Worm (Caenorhabditis elegans): ENCODE data around the gene F22F7.11.

DNA sequence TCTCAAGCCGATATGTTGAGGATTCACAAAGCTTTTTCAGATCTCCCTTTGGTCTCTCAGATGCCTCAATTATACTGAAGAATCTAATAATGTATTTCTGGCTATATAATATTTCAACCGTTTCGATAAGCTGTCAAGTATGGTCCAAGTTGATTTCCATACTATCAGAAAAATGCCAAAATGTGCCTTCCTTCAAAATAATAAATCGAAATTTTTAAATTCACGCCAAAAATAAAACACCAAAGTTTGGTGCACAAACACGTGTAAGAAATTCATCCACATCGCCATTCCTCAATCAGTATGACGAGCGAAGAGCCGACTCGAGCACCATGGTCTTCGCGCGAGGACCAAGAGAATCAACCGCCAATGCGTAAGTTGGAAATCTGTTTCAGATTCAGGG lies at the start of gene F22F7.11:
- no peak for TF ChIP-seq ceh-36 (tag; optimal IDR thresholded peaks at IDR 0.05)
- no peak for TF ChIP-seq ama-1 (optimal IDR thresholded peaks at IDR 0.05)
- TF ChIP-seq ceh-13 (GFP tag; optimal IDR thresholded peaks at IDR 0.05): no peak
- no peak for TF ChIP-seq ets-7 (tag; optimal IDR thresholded peaks at IDR 0.05)
- TF ChIP-seq tra-4 (tag; optimal IDR thresholded peaks at IDR 0.05): no peak
- no peak for TF ChIP-seq tbx-11 (GFP tag; IDR thresholded peaks at IDR 0.05)
